Fruit fly (Drosophila melanogaster): ENCODE data around the gene rha.

Gene rha

DNA sequence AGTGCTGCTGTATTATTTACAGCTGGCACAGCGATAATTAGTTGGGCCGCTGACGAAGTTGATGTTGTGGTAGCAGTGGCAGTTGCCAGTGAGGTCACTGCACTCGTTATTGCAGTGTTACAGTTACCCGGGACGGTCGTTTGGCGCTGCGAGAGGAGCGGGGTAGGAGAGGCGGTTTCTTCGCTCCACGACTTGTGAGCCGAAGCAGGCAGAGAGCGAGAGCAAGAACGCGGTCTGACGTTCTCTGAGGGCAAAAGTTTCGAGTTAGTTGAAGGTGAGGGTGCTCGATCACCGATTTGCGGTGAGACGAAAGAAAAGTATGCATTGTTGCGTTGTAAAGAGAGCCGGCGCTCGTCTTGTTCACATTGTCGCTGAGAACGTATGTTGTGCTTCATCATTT lies 11.5 kb upstream of the rha start:
- TF ChIP-seq row (GFP tag; IDR thresholded peaks at IDR 0.05): 0 out of 3 replicates have a peak, but pooled peaks have one; percentile 6
- peak; percentile 90 for TF ChIP-seq crol (GFP tag; IDR thresholded peaks at IDR 0.05)
- peak; percentile 59; the same call in 2 of the 4 replicates for TF ChIP-seq chinmo (GFP tag; IDR thresholded peaks at IDR 0.05; ENCODE audit: partially characterized antibody)
- TF ChIP-seq gce (GFP tag; IDR thresholded peaks at IDR 0.05): 0 out of 3 replicates have a peak, but pooled peaks have one; percentile 20
- 0 out of 3 replicates have a peak, but pooled peaks have one; percentile 16 for TF ChIP-seq zen2 (GFP tag; IDR thresholded peaks at IDR 0.05; ENCODE audit: partially characterized antibody)

- TF ChIP-seq chinmo (GFP tag; IDR thresholded peaks at IDR 0.05; ENCODE audit: partially characterized antibody) (0 out of 4 replicates have a peak, but pooled peaks have one; percentile 40), CG8765 (GFP tag; IDR thresholded peaks at IDR 0.05) (no peak), kay (GFP tag; optimal IDR thresholded peaks at IDR 0.05) (no peak), hth (optimal IDR thresholded peaks at IDR 0.05) (no peak), tin (GFP tag; optimal IDR thresholded peaks at IDR 0.05) (no peak), btn (GFP tag; optimal IDR thresholded peaks at IDR 0.05) (no peak), eyg (GFP tag; optimal IDR thresholded peaks at IDR 0.05) (no peak), run (tag; optimal IDR thresholded peaks at IDR 0.05) (no peak), Gsc (GFP tag; IDR thresholded peaks at IDR 0.05) (no peak), Bdp1 (GFP tag; optimal IDR thresholded peaks at IDR 0.05) (no peak), row (GFP tag; IDR thresholded peaks at IDR 0.05) (0 out of 3 replicates have a peak, but pooled peaks have one; percentile 1), CG3163 (GFP tag; optimal IDR thresholded peaks at IDR 0.05) (peak; percentile 44), CG3065 (GFP tag; optimal IDR thresholded peaks at IDR 0.05) (no peak), Ets65A (GFP tag) (no peak), tap (tag; optimal IDR thresholded peaks at IDR 0.05) (no peak), HmgZ (tag; optimal IDR thresholded peaks at IDR 0.05) (peak; percentile 26), amos (GFP tag; IDR thresholded peaks at IDR 0.05; ENCODE audit: partially characterized antibody) (peak; percentile 38; the same call in 1 of the 2 replicates), CG4820 (GFP tag; optimal IDR thresholded peaks at IDR 0.05) (no peak), Dll (GFP tag; IDR thresholded peaks at IDR 0.05; ENCODE audit: partially characterized antibody) (no peak), fd102C (GFP tag; optimal IDR thresholded peaks at IDR 0.05) (no peak), CG14441 (GFP tag; IDR thresholded peaks at IDR 0.05) (0 out of 2 replicates have a peak, but pooled peaks have one; percentile 10), Six4 (GFP tag; optimal IDR thresholded peaks at IDR 0.05) (no peak), sc (optimal IDR thresholded peaks at IDR 0.05) (no peak), sc (GFP tag; optimal IDR thresholded peaks at IDR 0.05) (no peak), CG4854 (GFP tag; optimal IDR thresholded peaks at IDR 0.05) (no peak), bbx (GFP tag; IDR thresholded peaks at IDR 0.05; ENCODE audit: partially characterized antibody) (peak; percentile 39; the same call in 1 of the 2 replicates), ato (GFP tag; IDR thresholded peaks at IDR 0.05; ENCODE audit: partially characterized antibody) (no peak), Dek (tag; optimal IDR thresholded peaks at IDR 0.05) (no peak), CG10147 (GFP tag; optimal IDR thresholded peaks at IDR 0.05) (no peak), CG8281 (tag; optimal IDR thresholded peaks at IDR 0.05) (no peak), CG34422 (GFP tag; IDR thresholded peaks at IDR 0.05) (0 out of 3 replicates have a peak, but pooled peaks have one; percentile 41), kni (GFP tag; optimal IDR thresholded peaks at IDR 0.05) (no peak), exex (tag; optimal IDR thresholded peaks at IDR 0.05) (peak; percentile 41), CG1792 (GFP tag; optimal IDR thresholded peaks at IDR 0.05) (no peak), B-H2 (GFP tag; optimal IDR thresholded peaks at IDR 0.05) (no peak), Jarid2 (GFP tag; optimal IDR thresholded peaks at IDR 0.05) (peak; percentile 90), Hmr (GFP tag; optimal IDR thresholded peaks at IDR 0.05) (no peak), ewg (GFP tag; optimal IDR thresholded peaks at IDR 0.05) (no peak), gce (GFP tag; IDR thresholded peaks at IDR 0.05) (no peak), pan (optimal IDR thresholded peaks at IDR 0.05) (no peak), pan (GFP tag; optimal IDR thresholded peaks at IDR 0.05 in 1 of 2, IDR thresholded peaks at IDR 0.05 in 1 of 2) (peak in 1 of 2 experiments; percentile 11), Awh (GFP tag; IDR thresholded peaks at IDR 0.05) (no peak), ham (GFP tag; IDR thresholded peaks at IDR 0.05) (no peak), Abd-B (GFP tag; optimal IDR thresholded peaks at IDR 0.05) (no peak), Doc3 (GFP tag; IDR thresholded peaks at IDR 0.05; ENCODE audit: partially characterized antibody) (no peak), gcm (GFP tag; optimal IDR thresholded peaks at IDR 0.05) (no peak)
These were observed 11.0 kb upstream of the rha start, which contains the start of gene CHKov1 for dm6 chr3R:25329079-25329478. CHKov1 (minus strand) TSS chr3R:25329316.
